Fruit fly (Drosophila melanogaster) whole organism, pupa: ENCODE data around the gene Hr39.

ENCODE experiments used
- CG10348 ChIP-seq: fragments of 200-800 bp; sonication (Bioruptor generic); IDR thresholded peaks from 2 replicates; pipeline ENCODE4 v1.3.6; 2022; ENCODE audit warnings: missing biosample characterization, missing genetic modification characterization
- CG12605 ChIP-seq: fragments of 200-800 bp; sonication (Bioruptor generic); IDR thresholded peaks from 2 replicates; pipeline ENCODE4 v1.3.6; 2022; ENCODE audit warnings: missing biosample characterization, missing genetic modification characterization
- CG13204 ChIP-seq: fragments of 200-800 bp; sonication (Bioruptor generic); optimal IDR thresholded peaks from 2 replicates; lab custom pipeline; 2018; ENCODE audit warnings: missing biosample characterization, mild to moderate bottlenecking, missing genetic modification characterization, moderate library complexity
- CG14655 ChIP-seq: fragments of 200-800 bp; sonication (Bioruptor generic); optimal IDR thresholded peaks from 3 replicates; lab custom pipeline; 2017; ENCODE audit warnings: mild to moderate bottlenecking, missing biosample characterization, missing genetic modification reagents, missing genetic modification characterization
- CG17806 ChIP-seq: fragments of 200-800 bp; sonication (Bioruptor generic); optimal IDR thresholded peaks from 2 replicates; lab custom pipeline; 2018; ENCODE audit warnings: missing biosample characterization, mild to moderate bottlenecking, missing genetic modification characterization, moderate library complexity
- CG8159 ChIP-seq: fragments of 200-800 bp; sonication (Bioruptor generic); optimal IDR thresholded peaks from 3 replicates; lab custom pipeline; 2018; ENCODE audit warnings: missing biosample characterization, mild to moderate bottlenecking, missing genetic modification characterization, moderate library complexity
- D1 ChIP-seq: fragments of 200-800 bp; sonication (Bioruptor generic); optimal IDR thresholded peaks from 2 replicates; lab custom pipeline; 2018; ENCODE audit warnings: missing biosample characterization, mild to moderate bottlenecking, missing genetic modification characterization, moderate library complexity
- EcR ChIP-seq: fragments of 200-800 bp; sonication (Bioruptor generic); optimal IDR thresholded peaks from 3 replicates; lab custom pipeline; 2019; ENCODE audit warnings: missing biosample characterization, missing genetic modification characterization, mild to moderate bottlenecking, moderate library complexity, missing genetic modification reagents
- Ets98B ChIP-seq: fragments of 200-800 bp; sonication (Bioruptor generic); IDR thresholded peaks from 2 replicates; pipeline ENCODE4 v1.3.6; 2022; ENCODE audit warnings: missing biosample characterization, missing genetic modification characterization
- Pif1A ChIP-seq: fragments of 200-800 bp; sonication (Bioruptor generic); optimal IDR thresholded peaks from 3 replicates; lab custom pipeline; 2016; ENCODE audit warnings: missing biosample characterization, missing genetic modification characterization
- Snoo ChIP-seq: fragments of 200-800 bp; sonication (Bioruptor generic); optimal IDR thresholded peaks from 3 replicates; lab custom pipeline; 2017; ENCODE audit warnings: missing biosample characterization, mild to moderate bottlenecking, missing genetic modification characterization, inconsistent platforms
- fd96Ca ChIP-seq: fragments of 200-800 bp; sonication (Bioruptor generic); IDR thresholded peaks from 3 replicates; pipeline ENCODE4 v1.3.6; 2022; ENCODE audit warnings: missing biosample characterization, missing genetic modification characterization
- gl ChIP-seq: fragments of 200-800 bp; sonication (Bioruptor generic); optimal IDR thresholded peaks from 2 replicates; lab custom pipeline; 2018; ENCODE audit warnings: missing biosample characterization, mild to moderate bottlenecking, missing genetic modification characterization

dm6 chr2L:21290434-21290833 is 53.4 kb downstream of the Hr39 start, which contains the start of gene Gr39a:
- TF ChIP-seq CG13204 (GFP tag; lab: Kevin White, UChicago): no peak
- TF ChIP-seq Snoo: no peak
- no peak for TF ChIP-seq gl
- TF ChIP-seq D1 (tag; lab: Kevin White, UChicago): no peak
- TF ChIP-seq CG14655 (GFP tag; lab: Kevin White, UChicago): no peak
- no peak for TF ChIP-seq EcR (GFP tag; lab: Kevin White, UChicago)
- TF ChIP-seq CG12605: no peak
- no peak for TF ChIP-seq CG17806 (tag; lab: Kevin White, UChicago)
- TF ChIP-seq fd96Ca (GFP tag; lab: Robert Waterston, UW): no peak
- TF ChIP-seq CG8159: no peak
- no peak for TF ChIP-seq Ets98B (GFP tag; lab: Robert Waterston, UW)
- TF ChIP-seq Pif1A: no peak
- TF ChIP-seq CG10348 (GFP tag; lab: Robert Waterston, UW): no peak
